In genomic region chr3R:15268426-15268825, dm6 we compare ENCODE assay signal across 3 fruit fly cellular contexts.
TF ChIP-seq lines count a peak whose summit lies in the region.

CG14864 (minus strand) TSS chr3R:15268538.
Zip88E (plus strand) TSS chr3R:15268662.

- TF ChIP-seq CTCF in whole organism, embryonic (GFP tag; optimal IDR thresholded peaks at IDR 0.05; lab: Kevin White, UChicago) = no peak

TF ChIP-seq in whole organism, adult, 20 proteins besides CTCF, POLR2A, EP300 and RAD21:
- TF ChIP-seq Crg-1 (GFP tag; optimal IDR thresholded peaks at IDR 0.05; lab: Kevin White, UChicago) = no peak
- TF ChIP-seq bab1 (GFP tag; optimal IDR thresholded peaks at IDR 0.05; lab: Kevin White, UChicago) = peak; percentile 16

TF ChIP-seq in whole organism, embryonic, 481 proteins besides CTCF, POLR2A, EP300 and RAD21 (continues in another document):
- no peak for TF ChIP-seq CG6654 (GFP tag; optimal IDR thresholded peaks at IDR 0.05; lab: Kevin White, UChicago)
- no peak for TF ChIP-seq ewg (GFP tag; optimal IDR thresholded peaks at IDR 0.05; lab: Kevin White, UChicago)
- TF ChIP-seq CG7357 (GFP tag; IDR thresholded peaks at IDR 0.05; lab: Robert Waterston, UW) = no peak
- TF ChIP-seq CG4854 (GFP tag; optimal IDR thresholded peaks at IDR 0.05; lab: Kevin White, UChicago) = no peak
- TF ChIP-seq chif (GFP tag; optimal IDR thresholded peaks at IDR 0.05; lab: Kevin White, UChicago) = no peak
- no peak for TF ChIP-seq hth (optimal IDR thresholded peaks at IDR 0.05; lab: Kevin White, UChicago)
- no peak for TF ChIP-seq CG10366 (GFP tag; IDR thresholded peaks at IDR 0.05; lab: Robert Waterston, UW)
- no peak for TF ChIP-seq CG15073 (GFP tag; optimal IDR thresholded peaks at IDR 0.05; lab: Kevin White, UChicago)
- TF ChIP-seq seq (GFP tag; IDR thresholded peaks at IDR 0.05; lab: Robert Waterston, UW) = no peak
- TF ChIP-seq CG6689 (GFP tag; IDR thresholded peaks at IDR 0.05; lab: Robert Waterston, UW) = no peak
- TF ChIP-seq bab2 (GFP tag; optimal IDR thresholded peaks at IDR 0.05; lab: Kevin White, UChicago) = no peak
- TF ChIP-seq CG32767 (GFP tag; IDR thresholded peaks at IDR 0.05; lab: Robert Waterston, UW) = no peak
- TF ChIP-seq CG14441 (GFP tag; IDR thresholded peaks at IDR 0.05; lab: Robert Waterston, UW) = no peak
- TF ChIP-seq Nf-YC (tag; optimal IDR thresholded peaks at IDR 0.05; lab: Kevin White, UChicago) = no peak
- TF ChIP-seq abd-A (tag; optimal IDR thresholded peaks at IDR 0.05; lab: Kevin White, UChicago) = no peak
- TF ChIP-seq insv (GFP tag; optimal IDR thresholded peaks at IDR 0.05; lab: Kevin White, UChicago) = no peak
- no peak for TF ChIP-seq onecut (GFP tag; IDR thresholded peaks at IDR 0.05; lab: Robert Waterston, UW)
- TF ChIP-seq Chrac-16 (GFP tag; optimal IDR thresholded peaks at IDR 0.05; lab: Kevin White, UChicago) = no peak
- peak; percentile 33 for TF ChIP-seq sens (GFP tag; lab: Kevin White, UChicago)
- no peak for TF ChIP-seq maf-S (GFP tag; optimal IDR thresholded peaks at IDR 0.05; lab: Kevin White, UChicago)
- TF ChIP-seq D19A (tag; optimal IDR thresholded peaks at IDR 0.05; lab: Kevin White, UChicago) = no peak
- 0 out of 2 replicates have a peak, but pooled peaks have one; percentile 12 for TF ChIP-seq CG32772 (GFP tag; IDR thresholded peaks at IDR 0.05; lab: Robert Waterston, UW)
- no peak for TF ChIP-seq z (GFP tag; IDR thresholded peaks at IDR 0.05; lab: Robert Waterston, UW)
- no peak for TF ChIP-seq disco-r (GFP tag; optimal IDR thresholded peaks at IDR 0.05; lab: Kevin White, UChicago)
- TF ChIP-seq CG1792 (GFP tag; optimal IDR thresholded peaks at IDR 0.05; lab: Kevin White, UChicago) = no peak
- TF ChIP-seq Dp (GFP tag; optimal IDR thresholded peaks at IDR 0.05; lab: Kevin White, UChicago) = peak; percentile 73
- no peak for TF ChIP-seq fd3F (GFP tag; optimal IDR thresholded peaks at IDR 0.05; lab: Kevin White, UChicago)
- TF ChIP-seq CG18011 (GFP tag; optimal IDR thresholded peaks at IDR 0.05; lab: Kevin White, UChicago) = no peak
- TF ChIP-seq CG15514 (GFP tag; optimal IDR thresholded peaks at IDR 0.05; lab: Kevin White, UChicago) = peak; percentile 57
- no peak for TF ChIP-seq Ssrp (tag; optimal IDR thresholded peaks at IDR 0.05; lab: Kevin White, UChicago)
- TF ChIP-seq CG2116 (GFP tag; optimal IDR thresholded peaks at IDR 0.05; lab: Kevin White, UChicago) = peak; percentile 71
- TF ChIP-seq gfzf (GFP tag; optimal IDR thresholded peaks at IDR 0.05; lab: Kevin White, UChicago) = peak; percentile 87
- TF ChIP-seq CG6254 (GFP tag; optimal IDR thresholded peaks at IDR 0.05; lab: Kevin White, UChicago) = no peak
- TF ChIP-seq CG4282 (GFP tag; optimal IDR thresholded peaks at IDR 0.05; lab: Kevin White, UChicago) = no peak
- no peak for TF ChIP-seq unc-4 (GFP tag; IDR thresholded peaks at IDR 0.05; lab: Robert Waterston, UW; ENCODE audit: partially characterized antibody)
- TF ChIP-seq Xbp1 (GFP tag; optimal IDR thresholded peaks at IDR 0.05; lab: Kevin White, UChicago) = no peak
- no peak for TF ChIP-seq CkIIα-i1 (GFP tag; IDR thresholded peaks at IDR 0.05; lab: Robert Waterston, UW)
- peak; percentile 39 for TF ChIP-seq Dref (GFP tag; IDR thresholded peaks at IDR 0.05; lab: Robert Waterston, UW)
- 0 out of 2 replicates have a peak, but pooled peaks have one; percentile 17 for TF ChIP-seq Scr (GFP tag; IDR thresholded peaks at IDR 0.05; lab: Robert Waterston, UW; ENCODE audit: partially characterized antibody)
- no peak for TF ChIP-seq CG14667 (GFP tag; IDR thresholded peaks at IDR 0.05; lab: Robert Waterston, UW)
- no peak for TF ChIP-seq toy (GFP tag; IDR thresholded peaks at IDR 0.05; lab: Robert Waterston, UW)
- no peak for TF ChIP-seq da (GFP tag; optimal IDR thresholded peaks at IDR 0.05; lab: Kevin White, UChicago)
- TF ChIP-seq Dll (GFP tag; IDR thresholded peaks at IDR 0.05; lab: Robert Waterston, UW; ENCODE audit: partially characterized antibody) = no peak
- TF ChIP-seq phol (tag; optimal IDR thresholded peaks at IDR 0.05; lab: Kevin White, UChicago) = peak; percentile 17
- no peak for TF ChIP-seq CG2202 (tag; optimal IDR thresholded peaks at IDR 0.05; lab: Kevin White, UChicago)
- no peak for TF ChIP-seq cwo (GFP tag; optimal IDR thresholded peaks at IDR 0.05; lab: Kevin White, UChicago)
- TF ChIP-seq dysf (GFP tag; IDR thresholded peaks at IDR 0.05; lab: Robert Waterston, UW) = no peak

TF ChIP-seq in whole organism, wandering third instar larva, 38 proteins besides CTCF, POLR2A, EP300 and RAD21:
- TF ChIP-seq CG32264 (GFP tag; optimal IDR thresholded peaks at IDR 0.05; lab: Kevin White, UChicago) (no peak), Hr83 (GFP tag; optimal IDR thresholded peaks at IDR 0.05; lab: Kevin White, UChicago; ENCODE audit: poor library complexity, severe bottlenecking) (peak; percentile 22), Rel (GFP tag; optimal IDR thresholded peaks at IDR 0.05; lab: Kevin White, UChicago) (no peak), Rel (tag; optimal IDR thresholded peaks at IDR 0.05; lab: Kevin White, UChicago) (no peak), N (GFP tag; optimal IDR thresholded peaks at IDR 0.05; lab: Kevin White, UChicago) (no peak), CrebA (GFP tag; optimal IDR thresholded peaks at IDR 0.05; lab: Kevin White, UChicago; ENCODE audit: borderline replicate concordance) (no peak)
